Worm (Caenorhabditis elegans): ENCODE results near the gene Y56A3A.2.

- TF ChIP-seq T22C8.4 (GFP tag; IDR thresholded peaks at IDR 0.05) (no peak), ztf-29 (GFP tag; IDR thresholded peaks at IDR 0.05) (no peak), ref-1 (GFP tag; conservative IDR thresholded peaks at IDR 0.05) (no peak), tab-1 (GFP tag; IDR thresholded peaks at IDR 0.05) (no peak), med-1 (GFP tag; optimal IDR thresholded peaks at IDR 0.05; ENCODE audit: insufficient read depth) (no peak), klf-2 (GFP tag; conservative IDR thresholded peaks at IDR 0.05) (no peak), flt-1 (GFP tag; IDR thresholded peaks at IDR 0.05) (no peak), ztf-23 (GFP tag; IDR thresholded peaks at IDR 0.05) (no peak), cog-1 (tag; optimal IDR thresholded peaks at IDR 0.05) (no peak)
Observed at ce11 chrIII:11874242-11874641, 12.2 kb upstream of the Y56A3A.2 start.
